Worm (Caenorhabditis elegans): ENCODE data around the gene pfd-1.

pfd-1 gene

DNA sequence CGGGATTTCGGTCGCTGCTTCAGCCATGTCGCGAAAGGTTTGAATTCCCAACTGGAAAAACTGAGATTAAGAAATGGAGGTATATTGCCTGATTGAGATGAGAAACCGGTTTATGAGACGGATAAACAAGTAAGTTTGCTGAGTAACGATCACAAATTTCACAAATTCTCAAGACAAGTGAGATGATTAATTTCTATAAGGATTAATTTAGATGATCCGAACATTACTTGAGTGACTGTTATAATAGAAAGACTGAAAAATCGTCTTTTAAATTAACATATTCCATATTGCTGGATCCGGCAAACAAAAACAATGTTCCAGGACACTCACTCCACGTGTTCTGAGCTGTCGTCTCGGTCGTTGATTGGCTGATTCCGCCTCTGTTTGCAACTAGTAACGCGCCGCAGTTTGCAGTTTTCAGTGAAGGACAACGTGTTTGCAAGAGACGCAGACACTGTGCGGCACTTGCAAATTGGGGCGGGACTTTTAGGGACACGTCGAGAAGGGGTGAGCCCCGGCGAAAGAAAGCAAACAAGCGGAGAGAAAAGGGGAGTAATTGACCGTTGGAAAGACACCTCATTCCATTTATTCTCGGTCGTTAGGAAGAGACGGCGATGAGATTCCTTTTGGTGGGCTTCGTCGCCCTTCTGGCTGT lies 30.9 kb upstream of the pfd-1 start, which contains the start of the genes imp-2 and enpl-1 (continued):
- no peak for TF ChIP-seq ceh-48 (tag; optimal IDR thresholded peaks at IDR 0.05)
- peak; percentile 80 for TF ChIP-seq ceh-34 (tag; optimal IDR thresholded peaks at IDR 0.05)
- TF ChIP-seq che-1 (tag; optimal IDR thresholded peaks at IDR 0.05), result no peak
- TF ChIP-seq C38D4.7 (GFP tag; optimal IDR thresholded peaks at IDR 0.05), result no peak
- peak; percentile 91 for TF ChIP-seq ceh-31 (tag; optimal IDR thresholded peaks at IDR 0.05)
- TF ChIP-seq unc-3 (GFP tag; conservative IDR thresholded peaks at IDR 0.05), result peak; percentile 12; the same call in 1 of the 2 replicates
- TF ChIP-seq unc-3 (tag; optimal IDR thresholded peaks at IDR 0.05), result peak; percentile 13
- peak; percentile 42 for TF ChIP-seq syd-9 (tag; optimal IDR thresholded peaks at IDR 0.05)
- TF ChIP-seq sdc-2 (tag; optimal IDR thresholded peaks at IDR 0.05), result peak; percentile 51
- TF ChIP-seq pax-1 (tag; optimal IDR thresholded peaks at IDR 0.05), result peak; percentile 51
- no peak for TF ChIP-seq fkh-10 (GFP tag; optimal IDR thresholded peaks at IDR 0.05)
- no peak for TF ChIP-seq hlh-6 (tag; optimal IDR thresholded peaks at IDR 0.05)
- TF ChIP-seq ceh-22 (tag; optimal IDR thresholded peaks at IDR 0.05), result peak; percentile 6
- TF ChIP-seq F13H6.1 (tag; optimal IDR thresholded peaks at IDR 0.05), result peak; percentile 39
- peak; percentile 66 for TF ChIP-seq elt-2 (tag; optimal IDR thresholded peaks at IDR 0.05)
- TF ChIP-seq ahr-1 (tag; optimal IDR thresholded peaks at IDR 0.05), result no peak
- TF ChIP-seq ceh-9 (tag; optimal IDR thresholded peaks at IDR 0.05), result no peak
- peak; percentile 85 for TF ChIP-seq ref-2 (tag; optimal IDR thresholded peaks at IDR 0.05)
- TF ChIP-seq tbx-7 (tag; optimal IDR thresholded peaks at IDR 0.05), result peak; percentile 58

DNA sequence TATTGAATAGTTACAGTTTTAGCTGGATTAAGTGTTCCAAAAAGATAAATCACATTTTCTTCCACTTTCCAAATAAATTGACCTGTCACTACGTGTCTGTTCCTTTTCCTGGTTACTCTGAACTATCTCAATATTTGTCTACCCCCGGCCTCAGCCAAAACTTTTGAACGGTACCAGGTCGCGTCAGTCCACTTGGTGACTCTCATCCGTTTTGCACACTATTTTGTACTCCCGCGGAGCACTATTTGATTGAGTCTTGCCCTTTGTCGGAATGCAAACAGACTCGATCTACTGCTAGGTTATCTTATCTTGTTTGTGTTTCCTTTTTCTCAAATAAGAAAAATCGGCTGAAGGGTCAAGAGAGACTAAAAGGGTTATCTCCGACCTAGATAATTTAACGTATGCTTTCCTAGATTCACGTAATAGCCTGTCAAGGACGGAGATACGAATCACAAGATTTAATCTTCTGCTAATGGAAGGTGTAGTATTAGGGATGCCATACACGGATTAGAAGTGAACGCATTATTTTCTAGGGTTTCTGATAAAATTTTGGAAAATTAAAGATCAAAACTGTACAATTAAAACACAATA lies 29.8 kb upstream of the pfd-1 start:
- TF ChIP-seq pag-3 (tag; optimal IDR thresholded peaks at IDR 0.05; ENCODE audit: borderline replicate concordance) (no peak), pha-2 (tag; optimal IDR thresholded peaks at IDR 0.05) (no peak), elt-2 (tag; optimal IDR thresholded peaks at IDR 0.05) (peak; percentile 15), ztf-16 (tag; optimal IDR thresholded peaks at IDR 0.05) (no peak), nhr-11 (tag; optimal IDR thresholded peaks at IDR 0.05) (no peak), tbx-7 (tag; optimal IDR thresholded peaks at IDR 0.05) (no peak), hlh-6 (tag; optimal IDR thresholded peaks at IDR 0.05) (no peak)

DNA sequence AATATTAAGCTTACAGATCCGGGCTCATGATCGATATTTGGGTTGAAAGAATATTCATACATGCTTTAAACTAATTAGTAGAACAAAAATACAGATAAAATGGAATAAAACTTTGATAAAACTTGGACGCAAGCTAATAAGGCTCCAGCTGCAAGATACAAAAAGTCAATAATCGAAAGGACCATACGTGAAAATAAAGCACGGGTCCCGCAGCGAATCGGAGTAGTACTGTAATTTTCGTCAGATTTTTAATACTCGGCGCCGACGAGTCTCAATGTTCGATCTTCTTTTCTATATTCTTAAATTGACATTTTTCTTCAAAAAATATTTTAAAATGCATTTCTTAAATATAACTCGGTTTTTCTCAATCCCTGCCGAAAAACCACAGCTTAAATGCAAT lies 25.2 kb upstream of the pfd-1 start, which contains the start of gene spo-11:
Gene spo-11, minus strand, starts transcription at position 189 of the 400 bp plus-strand sequence.
- no peak for TF ChIP-seq ahr-1 (tag; optimal IDR thresholded peaks at IDR 0.05)
- no peak for TF ChIP-seq tbx-7 (tag; optimal IDR thresholded peaks at IDR 0.05)
- TF ChIP-seq syd-9 (tag; optimal IDR thresholded peaks at IDR 0.05), result no peak

- TF ChIP-seq mec-3 (tag; optimal IDR thresholded peaks at IDR 0.05; ENCODE audit: borderline replicate concordance) (no peak), ceh-6 (GFP tag; optimal IDR thresholded peaks at IDR 0.05) (no peak), ttx-3 (tag; optimal IDR thresholded peaks at IDR 0.05) (no peak), ceh-31 (tag; optimal IDR thresholded peaks at IDR 0.05) (peak; percentile 40), ceh-22 (tag; optimal IDR thresholded peaks at IDR 0.05) (no peak), pros-1 (tag; optimal IDR thresholded peaks at IDR 0.05) (peak; percentile 40), ztf-16 (tag; optimal IDR thresholded peaks at IDR 0.05) (no peak), nfya-1 (tag; optimal IDR thresholded peaks at IDR 0.05) (peak; percentile 100), hlh-13 (GFP tag; optimal IDR thresholded peaks at IDR 0.05) (no peak), fax-1 (tag; optimal IDR thresholded peaks at IDR 0.05) (no peak), sdc-2 (tag; optimal IDR thresholded peaks at IDR 0.05) (no peak), npax-4 (tag; optimal IDR thresholded peaks at IDR 0.05) (no peak), ceh-30 (tag; optimal IDR thresholded peaks at IDR 0.05) (no peak), pha-4 (tag; optimal IDR thresholded peaks at IDR 0.05) (no peak), pax-1 (tag; optimal IDR thresholded peaks at IDR 0.05) (no peak), eyg-1 (tag; optimal IDR thresholded peaks at IDR 0.05) (no peak), ceh-24 (tag; optimal IDR thresholded peaks at IDR 0.05) (no peak), fkh-6 (tag; optimal IDR thresholded peaks at IDR 0.05) (no peak), ceh-18 (tag; optimal IDR thresholded peaks at IDR 0.05) (no peak), ceh-2 (tag; optimal IDR thresholded peaks at IDR 0.05) (peak; percentile 6), ceh-45 (GFP tag; IDR thresholded peaks at IDR 0.05) (no peak), gmeb-2 (tag; optimal IDR thresholded peaks at IDR 0.05) (no peak), T23F11.4 (GFP tag; optimal IDR thresholded peaks at IDR 0.05) (no peak), dve-1 (tag; optimal IDR thresholded peaks at IDR 0.05) (no peak), ama-1 (optimal IDR thresholded peaks at IDR 0.05) (no peak), C08G9.2 (tag; optimal IDR thresholded peaks at IDR 0.05) (no peak), ceh-34 (tag; optimal IDR thresholded peaks at IDR 0.05) (peak; percentile 17)
Measured at ce11 chrIV:11125200-11125599, 24.7 kb upstream of the pfd-1 start.

Data from whole organism, late embryonic.